Fruit fly (Drosophila melanogaster) whole organism: Measurements from ENCODE around the gene CG12239.

Source experiments
- EcR ChIP-seq, 2 experiments: fragments of >200 bp; optimal IDR thresholded peaks; 2 replicates each; lab custom pipeline; 2017; ENCODE audit warnings: missing biosample characterization in 2 of 2, missing genetic modification characterization in 2 of 2, missing genetic modification reagents in 2 of 2
- psq ChIP-seq: fragments of >200 bp; optimal IDR thresholded peaks from 2 replicates; lab custom pipeline; 2017

dm6 chrX:5818428-5818827, 26.5 kb downstream of the CG12239 start, which contains the start of gene CG15765:
- no peak for TF ChIP-seq EcR (GFP tag; optimal IDR thresholded peaks at IDR 0.05; lab: Kevin White, UChicago)
- no peak for TF ChIP-seq psq (lab: Kevin White, UChicago)
